Fruit fly (Drosophila melanogaster): ENCODE data around the gene prage.

Gene prage

DNA sequence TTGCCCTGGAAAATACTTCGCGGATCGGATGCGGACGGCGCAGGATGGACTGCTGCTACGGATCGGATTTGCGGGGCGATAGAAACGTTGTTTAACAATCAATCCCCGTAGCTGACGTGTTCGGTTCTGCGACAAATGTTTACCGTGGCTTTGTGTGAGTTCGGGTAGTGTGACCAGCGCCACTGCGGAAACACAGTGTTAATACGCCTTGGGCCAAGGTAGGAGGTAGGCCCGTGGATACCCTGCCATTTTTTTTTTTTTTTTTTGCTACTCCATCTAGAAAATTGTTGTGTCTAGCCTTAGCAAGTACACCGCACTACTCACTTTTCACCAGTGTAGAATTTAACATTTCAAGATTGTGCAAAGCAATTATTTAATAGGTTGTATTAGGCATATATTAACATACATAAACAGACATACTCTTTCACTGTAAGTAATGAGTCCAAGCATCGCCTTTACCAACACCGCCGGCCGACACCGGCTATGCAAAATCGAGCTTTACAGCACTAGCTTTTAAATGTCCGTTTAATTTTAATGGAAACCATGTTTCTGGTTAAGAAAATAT lies 88.2 kb downstream of the prage start, which contains the start of gene deltaCOP (continued):
- TF ChIP-seq kni (GFP tag; optimal IDR thresholded peaks at IDR 0.05), result peak; percentile 32
- TF ChIP-seq CG33213 (GFP tag; optimal IDR thresholded peaks at IDR 0.05), result peak; percentile 90
- TF ChIP-seq twi (tag; optimal IDR thresholded peaks at IDR 0.05), result peak; percentile 58
- TF ChIP-seq CG3726 (GFP tag; IDR thresholded peaks at IDR 0.05), result peak; percentile 68; the same call in 2 of the 3 replicates
- 0 out of 2 replicates have a peak, but pooled peaks have one; percentile 26 for TF ChIP-seq Dref (GFP tag; IDR thresholded peaks at IDR 0.05)
- TF ChIP-seq CG10209 (GFP tag; optimal IDR thresholded peaks at IDR 0.05), result peak; percentile 83
- peak; percentile 58 for TF ChIP-seq Dip2 (GFP tag; IDR thresholded peaks at IDR 0.05)
- no peak for TF ChIP-seq jing (GFP tag; optimal IDR thresholded peaks at IDR 0.05)
- TF ChIP-seq lmd (GFP tag; IDR thresholded peaks at IDR 0.05), result peak; percentile 91
- TF ChIP-seq gt (GFP tag; IDR thresholded peaks at IDR 0.05), result no peak
- no peak for TF ChIP-seq Nf-YA (GFP tag; IDR thresholded peaks at IDR 0.05)
- no peak for TF ChIP-seq Trl (optimal IDR thresholded peaks at IDR 0.05)
- peak; percentile 87 for TF ChIP-seq Trl (GFP tag; optimal IDR thresholded peaks at IDR 0.05)
- peak; percentile 59 for TF ChIP-seq zen (tag; optimal IDR thresholded peaks at IDR 0.05)
- no peak for TF ChIP-seq hbn (GFP tag; IDR thresholded peaks at IDR 0.05; ENCODE audit: partially characterized antibody)
- peak; percentile 94 for TF ChIP-seq mam (GFP tag; optimal IDR thresholded peaks at IDR 0.05)
- peak; percentile 86 for TF ChIP-seq CG12942 (GFP tag; optimal IDR thresholded peaks at IDR 0.05)
- TF ChIP-seq Atf6 (GFP tag; IDR thresholded peaks at IDR 0.05), result peak; percentile 84
- TF ChIP-seq CG7556 (GFP tag; optimal IDR thresholded peaks at IDR 0.05), result peak; percentile 77
- TF ChIP-seq CG13424 (tag; optimal IDR thresholded peaks at IDR 0.05), result peak; percentile 70
- peak; percentile 51 for TF ChIP-seq CG6813 (GFP tag; optimal IDR thresholded peaks at IDR 0.05)
- peak; percentile 85 to 91 for TF ChIP-seq Pdp1 (GFP tag; optimal IDR thresholded peaks at IDR 0.05)
- TF ChIP-seq wek (GFP tag; optimal IDR thresholded peaks at IDR 0.05), result peak; percentile 37
- TF ChIP-seq CG18619 (GFP tag; optimal IDR thresholded peaks at IDR 0.05), result peak; percentile 74
- peak; percentile 58 for TF ChIP-seq Blimp-1 (GFP tag; optimal IDR thresholded peaks at IDR 0.05)
- no peak for TF ChIP-seq CG2129 (GFP tag; IDR thresholded peaks at IDR 0.05; ENCODE audit: partially characterized antibody)
- TF ChIP-seq CG1233 (GFP tag; optimal IDR thresholded peaks at IDR 0.05), result peak; percentile 73
- TF ChIP-seq CG9609 (GFP tag; optimal IDR thresholded peaks at IDR 0.05), result peak; percentile 95
- peak; percentile 81 for TF ChIP-seq ERR (GFP tag; optimal IDR thresholded peaks at IDR 0.05)
- peak; percentile 66 for TF ChIP-seq hkb (optimal IDR thresholded peaks at IDR 0.05)
- TF ChIP-seq hkb (GFP tag; IDR thresholded peaks at IDR 0.05), result peak; percentile 67
- TF ChIP-seq danr (GFP tag; IDR thresholded peaks at IDR 0.05), result peak; percentile 78
- peak; percentile 86 for TF ChIP-seq Abd-B (GFP tag; optimal IDR thresholded peaks at IDR 0.05)
- TF ChIP-seq wor (GFP tag; IDR thresholded peaks at IDR 0.05), result peak; percentile 75
- peak; percentile 90 for TF ChIP-seq ind (GFP tag; optimal IDR thresholded peaks at IDR 0.05)
- TF ChIP-seq CG4282 (GFP tag; optimal IDR thresholded peaks at IDR 0.05), result peak; percentile 87
- TF ChIP-seq Kr (GFP tag; optimal IDR thresholded peaks at IDR 0.05), result no peak
- peak; percentile 92 for TF ChIP-seq gro (GFP tag; optimal IDR thresholded peaks at IDR 0.05)
- peak; percentile 92 for TF ChIP-seq Hsf (GFP tag; optimal IDR thresholded peaks at IDR 0.05)
- TF ChIP-seq Elba2 (GFP tag; optimal IDR thresholded peaks at IDR 0.05), result peak; percentile 31
- peak; percentile 83 for TF ChIP-seq bcd (GFP tag; optimal IDR thresholded peaks at IDR 0.05)
- peak; percentile 56 for TF ChIP-seq Fer2 (tag; optimal IDR thresholded peaks at IDR 0.05)
- no peak for TF ChIP-seq CG18599 (GFP tag; optimal IDR thresholded peaks at IDR 0.05)
- peak; percentile 55 for TF ChIP-seq CG18011 (GFP tag; optimal IDR thresholded peaks at IDR 0.05)
- no peak for TF ChIP-seq CG8478 (optimal IDR thresholded peaks at IDR 0.05)
- no peak for TF ChIP-seq CG2199 (GFP tag; IDR thresholded peaks at IDR 0.05)
- TF ChIP-seq NC2β (GFP tag; optimal IDR thresholded peaks at IDR 0.05), result peak; percentile 89
- TF ChIP-seq unpg (GFP tag; optimal IDR thresholded peaks at IDR 0.05), result peak; percentile 79
- TF ChIP-seq Lhr (GFP tag; optimal IDR thresholded peaks at IDR 0.05), result peak; percentile 30
- TF ChIP-seq CG17612 (GFP tag; IDR thresholded peaks at IDR 0.05), result 0 out of 2 replicates have a peak, but pooled peaks have one; percentile 43
- peak; percentile 75 for TF ChIP-seq rib (GFP tag; IDR thresholded peaks at IDR 0.05)

Data from whole organism, embryonic.